Fruit fly (Drosophila melanogaster) whole organism, embryonic: Measurements from ENCODE around the gene Herc4.
A peak's percentile ranks its signal among the peaks of the same experiment; 100 is the strongest.

Source experiments
- BtbVII ChIP-seq: fragments of 200-800 bp; sonication (Bioruptor generic); optimal IDR thresholded peaks from 3 replicates; lab custom pipeline; 2017; ENCODE audit warnings: missing biosample characterization, mild to moderate bottlenecking, missing genetic modification characterization
- CG12104 ChIP-seq: fragments of 200-800 bp; sonication (Bioruptor generic); optimal IDR thresholded peaks from 3 replicates; lab custom pipeline; 2016; ENCODE audit warnings: missing biosample characterization, missing genetic modification characterization
- CG17568 ChIP-seq: fragments of 200-800 bp; sonication (Bioruptor generic); optimal IDR thresholded peaks from 2 replicates; lab custom pipeline; 2018; ENCODE audit warnings: missing biosample characterization, mild to moderate bottlenecking, missing genetic modification characterization, moderate library complexity
- CG2120 ChIP-seq: fragments of 200-800 bp; sonication (Bioruptor generic); optimal IDR thresholded peaks from 3 replicates; lab custom pipeline; 2016; ENCODE audit warnings: missing biosample characterization, missing genetic modification characterization
- CG2199 ChIP-seq: fragments of 200-800 bp; sonication (Bioruptor generic); IDR thresholded peaks from 3 replicates; pipeline ENCODE4 v1.3.6; 2022; ENCODE audit warnings: missing biosample characterization, missing genetic modification characterization
- CG3281 ChIP-seq: fragments of 200-800 bp; sonication (Bioruptor generic); optimal IDR thresholded peaks from 3 replicates; lab custom pipeline; 2017; ENCODE audit warnings: missing biosample characterization, mild to moderate bottlenecking, missing genetic modification characterization
- CG3407 ChIP-seq: fragments of 200-800 bp; sonication (Bioruptor generic); optimal IDR thresholded peaks from 2 replicates; lab custom pipeline; 2018; ENCODE audit warnings: missing biosample characterization, mild to moderate bottlenecking, missing genetic modification characterization
- CG4360 ChIP-seq: fragments of 200-800 bp; sonication (Bioruptor generic); IDR thresholded peaks from 2 replicates; pipeline ENCODE4 v1.3.6; 2022; ENCODE audit warnings: missing biosample characterization, missing genetic modification characterization
- CG4707 ChIP-seq: fragments of 200-800 bp; sonication (Bioruptor generic); optimal IDR thresholded peaks from 2 replicates; lab custom pipeline; 2018; ENCODE audit warnings: missing biosample characterization, mild to moderate bottlenecking, missing genetic modification characterization, moderate library complexity
- CG6791 ChIP-seq: fragments of 200-800 bp; sonication (Bioruptor generic); IDR thresholded peaks from 3 replicates; pipeline ENCODE4 v1.3.6; 2022; ENCODE audit warnings: missing biosample characterization, missing genetic modification characterization; ENCODE audit not compliant: partially characterized antibody
- CG7372 ChIP-seq: fragments of 200-800 bp; sonication (Bioruptor generic); IDR thresholded peaks from 2 replicates; pipeline ENCODE4 v1.3.6; 2022; ENCODE audit warnings: missing biosample characterization, missing genetic modification characterization
- CG7987 ChIP-seq: fragments of 200-800 bp; sonication (Bioruptor generic); optimal IDR thresholded peaks from 2 replicates; lab custom pipeline; 2018; ENCODE audit warnings: missing biosample characterization, mild to moderate bottlenecking, missing genetic modification characterization, moderate library complexity
- CG9437 ChIP-seq: fragments of 200-800 bp; sonication (Bioruptor generic); optimal IDR thresholded peaks from 2 replicates; lab custom pipeline; 2018; ENCODE audit warnings: missing biosample characterization, mild to moderate bottlenecking, missing genetic modification characterization
- CG9797 ChIP-seq: fragments of 200-800 bp; sonication (Bioruptor generic); optimal IDR thresholded peaks from 3 replicates; lab custom pipeline; 2018; ENCODE audit warnings: missing biosample characterization, mild to moderate bottlenecking, missing genetic modification characterization
- CG9876 ChIP-seq: fragments of 200-800 bp; sonication (Bioruptor generic); optimal IDR thresholded peaks from 2 replicates; lab custom pipeline; 2016; ENCODE audit warnings: missing biosample characterization, missing genetic modification characterization
- D19A ChIP-seq: fragments of 200-800 bp; optimal IDR thresholded peaks from 3 replicates; lab custom pipeline; 2019; ENCODE audit warnings: missing biosample characterization, mild to moderate bottlenecking, missing genetic modification characterization, moderate library complexity
- Dbx ChIP-seq: fragments of 200-800 bp; sonication (Bioruptor generic); IDR thresholded peaks from 3 replicates; pipeline ENCODE4 v1.3.6; 2022; ENCODE audit warnings: missing biosample characterization, missing genetic modification characterization
- ERR ChIP-seq: fragments of 200-800 bp; sonication (Bioruptor generic); optimal IDR thresholded peaks from 2 replicates; lab custom pipeline; 2016; ENCODE audit warnings: missing biosample characterization, missing genetic modification characterization
- Fer1 ChIP-seq: fragments of 200-800 bp; sonication (Bioruptor generic); optimal IDR thresholded peaks from 2 replicates; lab custom pipeline; 2017; ENCODE audit warnings: missing biosample characterization, mild to moderate bottlenecking, missing genetic modification characterization
- HLH4C ChIP-seq: fragments of 200-800 bp; sonication (Bioruptor generic); IDR thresholded peaks from 3 replicates; pipeline ENCODE4 v1.3.6; 2022; ENCODE audit warnings: missing biosample characterization, missing genetic modification characterization; ENCODE audit not compliant: partially characterized antibody
- Hand ChIP-seq: fragments of 200-800 bp; sonication (Bioruptor generic); optimal IDR thresholded peaks from 2 replicates; lab custom pipeline; 2017; ENCODE audit warnings: mild to moderate bottlenecking, missing biosample characterization, missing genetic modification reagents, missing genetic modification characterization
- Hr39 ChIP-seq: fragments of >200 bp; optimal IDR thresholded peaks from 2 replicates; lab custom pipeline; 2017
- Hr78 ChIP-seq, 2 experiments: fragments of 200-800 bp in 1 of 2; fragments of >200 bp in 1 of 2; sonication (Bioruptor generic) in 1 of 2; optimal IDR thresholded peaks; 2 replicates each; lab custom pipeline; 2017 to 2019; ENCODE audit warnings: missing biosample characterization in 2 of 2, missing genetic modification characterization in 2 of 2, mild to moderate bottlenecking in 1 of 2, moderate library complexity in 1 of 2
- Jarid2 ChIP-seq: fragments of 200-800 bp; sonication (Bioruptor generic); optimal IDR thresholded peaks from 3 replicates; lab custom pipeline; 2017; ENCODE audit warnings: mild to moderate bottlenecking, missing biosample characterization, missing genetic modification reagents, missing genetic modification characterization
- Mad ChIP-seq: fragments of 200-800 bp; sonication (Bioruptor generic); optimal IDR thresholded peaks from 2 replicates; lab custom pipeline; 2016; ENCODE audit warnings: missing biosample characterization, missing genetic modification characterization
- Meics ChIP-seq: fragments of 200-800 bp; sonication (Bioruptor generic); optimal IDR thresholded peaks from 2 replicates; lab custom pipeline; 2017; ENCODE audit warnings: missing biosample characterization, mild to moderate bottlenecking, missing genetic modification characterization
- Mes4 ChIP-seq: fragments of 200-800 bp; sonication (Bioruptor generic); optimal IDR thresholded peaks from 2 replicates; lab custom pipeline; 2016; ENCODE audit warnings: missing biosample characterization, missing genetic modification characterization
- Taf1 ChIP-seq: fragments of 200-800 bp; sonication (Bioruptor generic); IDR thresholded peaks from 2 replicates; pipeline ENCODE4 v1.3.6; 2022; ENCODE audit warnings: missing biosample characterization, missing genetic modification characterization
- chn ChIP-seq: fragments of 200-800 bp; sonication (Bioruptor generic); optimal IDR thresholded peaks from 2 replicates; lab custom pipeline; 2016; ENCODE audit warnings: missing biosample characterization, missing genetic modification characterization
- crol ChIP-seq: fragments of 200-800 bp; sonication (Bioruptor generic); IDR thresholded peaks from 2 replicates; pipeline ENCODE4 v1.3.6; 2022; ENCODE audit warnings: missing biosample characterization, missing genetic modification characterization
- en ChIP-seq: fragments of 200-800 bp; sonication (Bioruptor generic); optimal IDR thresholded peaks from 2 replicates; lab custom pipeline; 2016; ENCODE audit warnings: missing biosample characterization, missing genetic modification characterization
- grau ChIP-seq: fragments of 200-800 bp; optimal IDR thresholded peaks from 3 replicates; lab custom pipeline; 2019; ENCODE audit warnings: missing biosample characterization, mild to moderate bottlenecking, missing genetic modification characterization, moderate library complexity
- hbn ChIP-seq: fragments of 200-800 bp; sonication (Bioruptor generic); IDR thresholded peaks from 2 replicates; pipeline ENCODE4 v1.3.6; 2022; ENCODE audit warnings: missing biosample characterization, missing genetic modification characterization; ENCODE audit not compliant: partially characterized antibody
- her ChIP-seq: fragments of 200-800 bp; sonication (Bioruptor generic); optimal IDR thresholded peaks from 2 replicates; lab custom pipeline; 2016; ENCODE audit warnings: missing biosample characterization, missing genetic modification characterization
- hkb ChIP-seq, 2 experiments: fragments of 200-800 bp in 1 of 2; fragments of >200 bp in 1 of 2; sonication (Bioruptor generic) in 1 of 2; IDR thresholded peaks in 1 of 2; optimal IDR thresholded peaks in 1 of 2; 2 replicates each; pipeline versions ENCODE4 v1.3.6 to Lab custom; 2017 to 2022; ENCODE audit warnings: missing biosample characterization in 1 of 2, missing genetic modification characterization in 1 of 2
- inv ChIP-seq: fragments of 200-800 bp; sonication (Bioruptor generic); IDR thresholded peaks from 2 replicates; pipeline ENCODE4 v1.3.6; 2022; ENCODE audit warnings: missing biosample characterization, missing genetic modification characterization; ENCODE audit not compliant: partially characterized antibody
- kah ChIP-seq: fragments of 200-800 bp; sonication (Bioruptor generic); optimal IDR thresholded peaks from 2 replicates; lab custom pipeline; 2018; ENCODE audit warnings: missing biosample characterization, mild to moderate bottlenecking, missing genetic modification characterization
- ken ChIP-seq: fragments of 200-800 bp; sonication (Bioruptor generic); IDR thresholded peaks from 3 replicates; pipeline ENCODE4 v1.3.6; 2022; ENCODE audit warnings: missing biosample characterization, missing genetic modification characterization
- lmd ChIP-seq: fragments of 200-800 bp; sonication (Bioruptor generic); IDR thresholded peaks from 2 replicates; pipeline ENCODE4 v1.3.6; 2022; ENCODE audit warnings: missing biosample characterization, missing genetic modification characterization
- luna ChIP-seq: fragments of 200-800 bp; sonication (Bioruptor generic); optimal IDR thresholded peaks from 2 replicates; lab custom pipeline; 2016; ENCODE audit warnings: missing biosample characterization, missing genetic modification characterization
- nom ChIP-seq: fragments of 200-800 bp; sonication (Bioruptor generic); optimal IDR thresholded peaks from 2 replicates; lab custom pipeline; 2017; ENCODE audit warnings: missing biosample characterization, missing genetic modification characterization, mild to moderate bottlenecking, moderate library complexity, missing genetic modification reagents
- psq ChIP-seq: fragments of 200-800 bp; sonication (Bioruptor generic); optimal IDR thresholded peaks from 2 replicates; lab custom pipeline; 2017; ENCODE audit warnings: missing biosample characterization, missing genetic modification characterization
- pum ChIP-seq: fragments of 200-800 bp; sonication (Bioruptor generic); optimal IDR thresholded peaks from 2 replicates; lab custom pipeline; 2016; ENCODE audit warnings: missing biosample characterization, missing genetic modification characterization
- pzg ChIP-seq: fragments of 200-800 bp; sonication (Bioruptor generic); optimal IDR thresholded peaks from 3 replicates; lab custom pipeline; 2018; ENCODE audit warnings: missing biosample characterization, mild to moderate bottlenecking, missing genetic modification characterization, moderate library complexity
- sd ChIP-seq: fragments of 200-800 bp; sonication (Bioruptor generic); optimal IDR thresholded peaks from 3 replicates; lab custom pipeline; 2018; ENCODE audit warnings: missing biosample characterization, mild to moderate bottlenecking, missing genetic modification characterization, moderate library complexity
- seq ChIP-seq: fragments of 200-800 bp; sonication (Bioruptor generic); IDR thresholded peaks from 2 replicates; pipeline ENCODE4 v1.3.6; 2022; ENCODE audit warnings: missing biosample characterization, missing genetic modification characterization
- slp2 ChIP-seq: fragments of 200-800 bp; sonication (Bioruptor generic); optimal IDR thresholded peaks from 2 replicates; lab custom pipeline; 2016; ENCODE audit warnings: missing biosample characterization, missing genetic modification characterization
- tap ChIP-seq: fragments of 200-800 bp; optimal IDR thresholded peaks from 3 replicates; lab custom pipeline; 2019; ENCODE audit warnings: missing biosample characterization, mild to moderate bottlenecking, missing genetic modification characterization, moderate library complexity
- vfl ChIP-seq: fragments of 200-800 bp; sonication (Bioruptor generic); optimal IDR thresholded peaks from 2 replicates; lab custom pipeline; 2016; ENCODE audit warnings: missing biosample characterization, missing genetic modification characterization
- vvl ChIP-seq: fragments of 200-800 bp; sonication (Bioruptor generic); IDR thresholded peaks from 2 replicates; pipeline ENCODE4 v1.3.6; 2022; ENCODE audit warnings: missing biosample characterization, missing genetic modification characterization
- zfh1 ChIP-seq: fragments of 200-800 bp; sonication (Bioruptor generic); IDR thresholded peaks from 3 replicates; pipeline ENCODE4 v1.3.6; 2022; ENCODE audit warnings: missing biosample characterization, missing genetic modification characterization

Herc4 gene

DNA sequence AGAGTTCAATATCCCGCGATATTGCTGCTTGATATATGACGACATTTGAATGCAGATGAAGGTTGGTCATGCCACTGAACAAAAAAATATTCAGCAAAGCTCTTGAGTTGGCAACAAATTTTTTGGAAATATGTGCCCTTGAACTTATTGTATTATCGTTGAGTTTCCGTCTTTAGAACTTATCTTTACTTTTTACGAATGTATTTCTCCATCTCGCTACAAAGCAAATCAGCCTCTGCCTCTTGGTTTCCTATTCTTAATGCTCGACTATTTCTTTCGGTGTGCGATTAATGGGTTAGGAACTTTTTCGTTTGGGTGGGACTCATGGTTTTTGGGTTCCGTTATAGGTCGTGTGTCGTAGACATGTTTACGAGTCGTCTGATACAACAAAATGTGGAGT lies 9.6 kb downstream of the Herc4 start (continued):
- TF ChIP-seq inv (no peak), luna (GFP tag; lab: Kevin White, UChicago) (no peak), Dbx (GFP tag; lab: Robert Waterston, UW) (no peak), kah (GFP tag; lab: Kevin White, UChicago) (no peak), slp2 (peak; percentile 69), CG9437 (GFP tag; lab: Kevin White, UChicago) (peak; percentile 60), en (GFP tag; lab: Kevin White, UChicago) (peak; percentile 51), pum (GFP tag; lab: Kevin White, UChicago) (peak; percentile 71), zfh1 (peak; percentile 59; the same call in 1 of the 3 replicates), Hand (peak; percentile 21), Hr78 (GFP tag; optimal IDR thresholded peaks at IDR 0.05; lab: Kevin White, UChicago) (peak in 1 of 2 experiments; percentile 85), nom (GFP tag; lab: Kevin White, UChicago) (no peak), hbn (no peak), CG12104 (GFP tag; lab: Kevin White, UChicago) (peak; percentile 9), Meics (GFP tag; lab: Kevin White, UChicago) (peak; percentile 32), CG3281 (GFP tag; lab: Kevin White, UChicago) (no peak), Mad (GFP tag; lab: Kevin White, UChicago) (peak; percentile 40), lmd (GFP tag; lab: Robert Waterston, UW) (peak; percentile 55), CG9876 (GFP tag; lab: Kevin White, UChicago) (peak; percentile 30), HLH4C (no peak), Hr39 (lab: Kevin White, UChicago) (no peak), D19A (peak; percentile 73), CG3407 (GFP tag; lab: Kevin White, UChicago) (peak; percentile 64), CG7372 (peak; percentile 46; the same call in 1 of the 2 replicates), her (GFP tag; lab: Kevin White, UChicago) (peak; percentile 59), CG4360 (GFP tag; lab: Robert Waterston, UW) (0 out of 2 replicates have a peak, but pooled peaks have one; percentile 4), Mes4 (GFP tag; lab: Kevin White, UChicago) (peak; percentile 69), sd (tag; lab: Kevin White, UChicago) (peak; percentile 49), CG6791 (GFP tag; lab: Robert Waterston, UW) (no peak), CG2199 (GFP tag; lab: Robert Waterston, UW) (0 out of 3 replicates have a peak, but pooled peaks have one; percentile 53), CG2120 (GFP tag; lab: Kevin White, UChicago) (peak; percentile 45), CG7987 (GFP tag; lab: Kevin White, UChicago) (no peak), grau (tag; lab: Kevin White, UChicago) (peak; percentile 77), pzg (no peak), ERR (GFP tag; lab: Kevin White, UChicago) (peak; percentile 42), crol (no peak), vvl (GFP tag; lab: Robert Waterston, UW) (peak; percentile 76), ken (GFP tag; lab: Robert Waterston, UW) (peak; percentile 55; the same call in 2 of the 3 replicates), Jarid2 (GFP tag; lab: Kevin White, UChicago) (peak; percentile 9), CG9797 (GFP tag; lab: Kevin White, UChicago) (no peak), tap (tag; lab: Kevin White, UChicago) (peak; percentile 67), vfl (GFP tag; lab: Kevin White, UChicago) (no peak), chn (GFP tag; lab: Kevin White, UChicago) (peak; percentile 71), CG4707 (GFP tag; lab: Kevin White, UChicago) (peak; percentile 57), CG17568 (GFP tag; lab: Kevin White, UChicago) (peak; percentile 66), hkb (optimal IDR thresholded peaks at IDR 0.05; lab: Kevin White, UChicago) (no peak), hkb (GFP tag; IDR thresholded peaks at IDR 0.05; lab: Robert Waterston, UW) (peak; percentile 71), BtbVII (GFP tag; lab: Kevin White, UChicago) (peak; percentile 44), Fer1 (GFP tag; lab: Kevin White, UChicago) (no peak), psq (GFP tag; lab: Kevin White, UChicago) (no peak), seq (no peak), Taf1 (no peak)
